Worm (Caenorhabditis elegans) whole organism, L2 larva: Measurements from ENCODE around the gene srv-25.

Source experiments
- R02D3.7 ChIP-seq: fragments of 150-350 bp; optimal IDR thresholded peaks from 2 replicates; lab custom pipeline; 2014; ENCODE audit warnings: missing biosample characterization, missing genetic modification characterization
- alr-1 ChIP-seq: fragments of 150-350 bp; optimal IDR thresholded peaks from 2 replicates; lab custom pipeline; 2014; ENCODE audit warnings: missing biosample characterization, missing genetic modification characterization
- ceh-16 ChIP-seq: fragments of 150-350 bp; optimal IDR thresholded peaks from 2 replicates; lab custom pipeline; 2014; ENCODE audit warnings: missing biosample characterization, missing genetic modification characterization
- dmd-4 ChIP-seq: sonication (generic microtip); optimal IDR thresholded peaks from 2 replicates; lab custom pipeline; 2017; ENCODE audit warnings: missing biosample characterization, missing genetic modification characterization
- lsy-2 ChIP-seq, 2 experiments: fragments of 150-350 bp in 1 of 2; sonication (generic microtip) in 1 of 2; optimal IDR thresholded peaks; 2 replicates each; lab custom pipeline; 2014 to 2017; ENCODE audit warnings: missing biosample characterization in 2 of 2, missing genetic modification characterization in 2 of 2
- mdl-1 ChIP-seq, 2 experiments: fragments of 150-350 bp in 1 of 2; sonication (generic microtip) in 1 of 2; optimal IDR thresholded peaks; 2 replicates each; lab custom pipeline; 2017; ENCODE audit warnings: missing biosample characterization in 2 of 2, missing genetic modification characterization in 2 of 2
- nhr-12 ChIP-seq: fragments of 150-350 bp; optimal IDR thresholded peaks from 2 replicates; lab custom pipeline; 2014; ENCODE audit warnings: missing biosample characterization, missing genetic modification characterization
- nhr-237 ChIP-seq: fragments of 150-350 bp; optimal IDR thresholded peaks from 2 replicates; lab custom pipeline; 2014; ENCODE audit warnings: missing biosample characterization, missing genetic modification characterization
- nhr-25 ChIP-seq: fragments of 150-350 bp; sonication (generic microtip); optimal IDR thresholded peaks from 3 replicates; lab custom pipeline; 2014; ENCODE audit warnings: missing biosample characterization, missing genetic modification characterization
- nhr-77 ChIP-seq: fragments of 150-350 bp; optimal IDR thresholded peaks from 2 replicates; lab custom pipeline; 2014; ENCODE audit warnings: missing biosample characterization, missing genetic modification characterization
- zag-1 ChIP-seq: fragments of 150-350 bp; optimal IDR thresholded peaks from 2 replicates; lab custom pipeline; 2014; ENCODE audit warnings: missing biosample characterization, missing genetic modification characterization

DNA sequence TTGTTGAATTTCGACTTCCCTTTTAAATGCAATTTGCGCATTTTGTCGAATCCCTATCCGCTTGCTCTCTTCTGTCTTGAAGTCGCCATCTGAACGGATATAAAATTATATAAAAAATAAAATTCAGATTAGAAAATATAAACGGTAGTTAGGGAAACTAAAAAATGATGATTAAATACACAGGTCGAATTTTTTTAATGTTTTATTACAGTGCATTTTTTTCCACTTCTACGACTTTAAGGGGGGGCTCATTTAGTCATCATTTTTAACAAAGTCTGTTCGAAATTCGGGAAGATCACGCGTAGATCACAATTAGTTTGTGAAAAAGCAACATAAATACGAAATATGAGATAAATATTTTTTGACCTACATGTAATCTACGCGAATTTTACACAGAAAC lies 39.3 kb upstream of the srv-25 start, which contains the start of gene Y73B6BL.14:
- TF ChIP-seq nhr-12 (tag; lab: Kevin White, UChicago) (no peak), zag-1 (tag; lab: Kevin White, UChicago) (no peak), dmd-4 (no peak), lsy-2 (tag; optimal IDR thresholded peaks at IDR 0.05; lab: Kevin White, UChicago) (no peak), R02D3.7 (tag; lab: Kevin White, UChicago) (no peak), nhr-25 (tag; lab: Kevin White, UChicago) (no peak), mdl-1 (tag; optimal IDR thresholded peaks at IDR 0.05; lab: Kevin White, UChicago) (no peak), alr-1 (tag; lab: Kevin White, UChicago) (no peak), ceh-16 (tag; lab: Kevin White, UChicago) (no peak), nhr-77 (tag; lab: Kevin White, UChicago) (no peak), nhr-237 (tag; lab: Kevin White, UChicago) (no peak)
